Worm (Caenorhabditis elegans): ENCODE measurements around the gene lpr-5.

- TF ChIP-seq nhr-11 (tag; optimal IDR thresholded peaks at IDR 0.05) (no peak), lin-11 (tag; optimal IDR thresholded peaks at IDR 0.05) (no peak), odd-2 (tag; optimal IDR thresholded peaks at IDR 0.05) (no peak), K02D7.2 (tag; optimal IDR thresholded peaks at IDR 0.05) (no peak), hlh-30 (tag; optimal IDR thresholded peaks at IDR 0.05; ENCODE audit: insufficient read depth) (no peak), syd-9 (tag; optimal IDR thresholded peaks at IDR 0.05) (no peak), elt-2 (tag; optimal IDR thresholded peaks at IDR 0.05) (no peak), ref-2 (tag; optimal IDR thresholded peaks at IDR 0.05) (peak; percentile 17), npax-4 (tag; optimal IDR thresholded peaks at IDR 0.05) (no peak), rnt-1 (tag; optimal IDR thresholded peaks at IDR 0.05) (no peak), fkh-10 (GFP tag; optimal IDR thresholded peaks at IDR 0.05) (no peak)
These were observed 2.9 kb downstream of the lpr-5 start, which contains the start of gene lpr-4 for ce11 chrX:11064799-11065198.

All from whole organism, late embryonic.